Fruit fly (Drosophila melanogaster) whole organism, embryonic: ENCODE data around the gene tsl.
A peak's percentile ranks its signal among the peaks of the same experiment; 100 is the strongest.

Experiments used
- CG2202 ChIP-seq: fragments of 200-800 bp; sonication (Bioruptor generic); optimal IDR thresholded peaks from 2 replicates; lab custom pipeline; 2018; ENCODE audit warnings: missing biosample characterization, mild to moderate bottlenecking, missing genetic modification characterization
- CG33213 ChIP-seq: fragments of 200-800 bp; sonication (Bioruptor generic); optimal IDR thresholded peaks from 3 replicates; lab custom pipeline; 2016; ENCODE audit warnings: missing biosample characterization, missing genetic modification characterization
- CrebB ChIP-seq: fragments of 200-800 bp; sonication (Bioruptor generic); optimal IDR thresholded peaks from 3 replicates; lab custom pipeline; 2018; ENCODE audit warnings: missing biosample characterization, mild to moderate bottlenecking, missing genetic modification characterization
- Dip2 ChIP-seq: fragments of 200-800 bp; sonication (Bioruptor generic); IDR thresholded peaks from 2 replicates; pipeline ENCODE4 v1.3.6; 2022; ENCODE audit warnings: missing biosample characterization, missing genetic modification characterization
- ase ChIP-seq: fragments of 200-800 bp; sonication (Bioruptor generic); IDR thresholded peaks from 3 replicates; pipeline ENCODE4 v1.3.6; 2022; ENCODE audit warnings: missing biosample characterization, missing genetic modification characterization
- mirr ChIP-seq: fragments of 200-800 bp; sonication (Bioruptor generic); optimal IDR thresholded peaks from 3 replicates; lab custom pipeline; 2018; ENCODE audit warnings: missing biosample characterization, mild to moderate bottlenecking, missing genetic modification characterization
- mld ChIP-seq: fragments of 200-800 bp; sonication (Bioruptor generic); IDR thresholded peaks from 3 replicates; pipeline ENCODE4 v1.3.6; 2022; ENCODE audit warnings: missing biosample characterization, missing genetic modification characterization; ENCODE audit not compliant: partially characterized antibody
- pho ChIP-seq: fragments of 200-800 bp; sonication (Bioruptor generic); optimal IDR thresholded peaks from 2 replicates; lab custom pipeline; 2016; ENCODE audit warnings: missing biosample characterization, missing genetic modification characterization
- slou ChIP-seq: fragments of 200-800 bp; sonication (Bioruptor generic); optimal IDR thresholded peaks from 3 replicates; lab custom pipeline; 2016; ENCODE audit warnings: missing biosample characterization, missing genetic modification characterization

DNA sequence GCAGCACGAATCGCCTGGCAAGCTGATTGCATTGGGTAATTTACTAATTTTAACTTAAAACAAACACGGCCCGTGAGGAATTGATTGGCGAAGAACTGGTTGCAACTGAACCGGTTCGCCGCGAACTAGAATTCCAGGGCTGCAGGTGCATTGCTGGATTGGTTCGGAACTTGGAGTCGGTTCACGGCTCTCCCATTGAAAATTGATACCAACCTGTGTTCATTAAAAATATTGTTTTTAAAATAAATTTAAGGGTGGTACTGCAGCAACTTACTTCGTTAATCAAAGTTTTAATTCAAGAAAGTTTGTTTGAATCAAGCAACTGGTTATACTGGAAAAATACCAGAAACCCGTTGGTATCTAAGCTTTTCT lies 40.2 kb upstream of the tsl start, which contains the start of gene CASK:
- no peak for TF ChIP-seq Dip2 (GFP tag; lab: Robert Waterston, UW)
- no peak for TF ChIP-seq pho (GFP tag; lab: Kevin White, UChicago)
- peak; percentile 49 for TF ChIP-seq CG33213 (GFP tag; lab: Kevin White, UChicago)
- no peak for TF ChIP-seq CrebB (tag; lab: Kevin White, UChicago)
- TF ChIP-seq ase (GFP tag; lab: Robert Waterston, UW), result no peak
- TF ChIP-seq CG2202, result no peak
- TF ChIP-seq mld, result no peak
- TF ChIP-seq mirr, result no peak
- TF ChIP-seq slou (GFP tag; lab: Kevin White, UChicago), result no peak
